Worm (Caenorhabditis elegans): ENCODE data around the gene col-73.

col-73 gene

DNA sequence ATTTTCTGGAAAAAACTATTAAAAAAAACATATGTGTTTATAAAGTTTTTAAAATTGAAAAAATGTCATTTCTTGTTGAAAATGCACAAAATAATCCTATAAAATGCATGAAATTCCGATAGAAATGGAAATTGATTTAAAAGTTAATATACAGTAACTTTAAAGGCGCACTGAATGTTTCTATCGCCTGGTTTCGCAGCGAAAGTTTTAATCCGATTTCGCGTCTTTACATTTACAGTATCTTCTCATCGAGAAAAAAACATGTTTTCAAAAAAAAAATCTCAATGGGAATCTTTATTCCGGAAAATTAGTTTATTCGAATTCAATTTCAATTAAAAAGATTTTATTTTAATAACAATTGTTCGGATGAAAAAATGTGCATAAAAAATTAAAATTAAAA lies 41.3 kb upstream of the col-73 start, which contains the start of gene R05F9.11:
TSS of gene R05F9.11 (minus strand) at position 5 of the 400 bp plus-strand sequence.
- TF ChIP-seq swsn-7 (tag; optimal IDR thresholded peaks at IDR 0.05) (no peak), jun-1 (tag; optimal IDR thresholded peaks at IDR 0.05) (no peak), snpc-4 (tag; optimal IDR thresholded peaks at IDR 0.05) (no peak), ceh-63 (GFP tag; optimal IDR thresholded peaks at IDR 0.05) (no peak), sptf-1 (tag; optimal IDR thresholded peaks at IDR 0.05) (no peak), hlh-4 (tag; optimal IDR thresholded peaks at IDR 0.05) (no peak), vab-15 (tag; optimal IDR thresholded peaks at IDR 0.05) (no peak), mep-1 (tag; optimal IDR thresholded peaks at IDR 0.05) (no peak), dpl-1 (GFP tag; optimal IDR thresholded peaks at IDR 0.05) (no peak), pax-3 (tag; optimal IDR thresholded peaks at IDR 0.05) (no peak), unc-130 (tag; optimal IDR thresholded peaks at IDR 0.05) (no peak), mef-2 (tag; optimal IDR thresholded peaks at IDR 0.05) (no peak), nhr-12 (tag; optimal IDR thresholded peaks at IDR 0.05) (no peak), efl-3 (GFP tag; optimal IDR thresholded peaks at IDR 0.05) (no peak), lin-13 (GFP tag; optimal IDR thresholded peaks at IDR 0.05) (no peak), nhr-84 (tag; optimal IDR thresholded peaks at IDR 0.05) (no peak), elt-2 (tag; optimal IDR thresholded peaks at IDR 0.05) (no peak), alr-1 (tag; optimal IDR thresholded peaks at IDR 0.05; ENCODE audit: borderline replicate concordance) (no peak)

DNA sequence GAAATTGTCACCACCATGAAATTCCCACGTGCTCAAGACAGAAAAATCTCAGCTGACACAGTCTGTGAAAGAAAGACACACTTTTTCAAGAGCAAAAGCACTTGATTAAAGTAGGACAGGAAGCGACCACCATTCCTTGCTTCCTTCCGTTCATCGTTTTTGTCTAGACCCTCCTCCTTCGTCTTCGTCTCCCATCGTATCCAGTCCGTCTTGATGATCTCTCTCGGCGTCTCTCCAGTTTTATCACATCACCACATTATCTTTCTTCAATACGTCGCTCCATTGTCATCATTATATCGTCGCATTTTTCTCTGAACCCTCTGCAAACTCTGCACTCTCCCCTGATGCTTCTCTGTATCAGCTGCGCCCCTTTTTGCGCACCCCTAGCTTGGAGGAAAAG lies 35.2 kb upstream of the col-73 start:
- no peak for TF ChIP-seq dsc-1 (tag; optimal IDR thresholded peaks at IDR 0.05)
- peak; percentile 14 for TF ChIP-seq snu-23 (GFP tag; optimal IDR thresholded peaks at IDR 0.05)
- TF ChIP-seq sup-37 (GFP tag; optimal IDR thresholded peaks at IDR 0.05), result no peak
- TF ChIP-seq ceh-90 (tag; optimal IDR thresholded peaks at IDR 0.05), result no peak
- TF ChIP-seq tlp-1 (tag; optimal IDR thresholded peaks at IDR 0.05), result no peak
- peak; percentile 12 for TF ChIP-seq unc-130 (tag; optimal IDR thresholded peaks at IDR 0.05)
- no peak for TF ChIP-seq nhr-85 (tag)
- no peak for TF ChIP-seq unc-30 (tag; optimal IDR thresholded peaks at IDR 0.05)
- peak; percentile 28 for TF ChIP-seq nhr-47 (tag; optimal IDR thresholded peaks at IDR 0.05)
- peak in 1 of 2 experiments; percentile 5 for TF ChIP-seq lsy-2 (tag; optimal IDR thresholded peaks at IDR 0.05)
- no peak for TF ChIP-seq ama-1 (optimal IDR thresholded peaks at IDR 0.05)
- TF ChIP-seq nhr-71 (tag; optimal IDR thresholded peaks at IDR 0.05), result peak; percentile 45
- no peak for TF ChIP-seq nhr-77 (tag; optimal IDR thresholded peaks at IDR 0.05)
- TF ChIP-seq unc-62 (GFP tag; optimal IDR thresholded peaks at IDR 0.05), result no peak
- TF ChIP-seq skn-1 (tag; optimal IDR thresholded peaks at IDR 0.05), result peak; percentile 97
- TF ChIP-seq ceh-8 (GFP tag; optimal IDR thresholded peaks at IDR 0.05), result no peak
- peak; percentile 54 for TF ChIP-seq fkh-8 (tag; optimal IDR thresholded peaks at IDR 0.05)
- peak; percentile 27 for TF ChIP-seq tbx-2 (tag; optimal IDR thresholded peaks at IDR 0.05)
- TF ChIP-seq ces-1 (GFP tag; optimal IDR thresholded peaks at IDR 0.05), result no peak
- peak; percentile 77 for TF ChIP-seq lin-14 (GFP tag; optimal IDR thresholded peaks at IDR 0.05)
- no peak for TF ChIP-seq nhr-76 (tag; optimal IDR thresholded peaks at IDR 0.05)
- no peak for TF ChIP-seq hlh-4 (tag; optimal IDR thresholded peaks at IDR 0.05)
- TF ChIP-seq aly-2 (tag; optimal IDR thresholded peaks at IDR 0.05), result no peak
- peak; percentile 42 for TF ChIP-seq rnt-1 (tag; optimal IDR thresholded peaks at IDR 0.05)
- no peak for TF ChIP-seq nhr-19 (GFP tag; conservative IDR thresholded peaks at IDR 0.05)
- peak; percentile 11 to 20 for TF ChIP-seq efl-1 (optimal IDR thresholded peaks at IDR 0.05)
- TF ChIP-seq efl-1 (GFP tag; optimal IDR thresholded peaks at IDR 0.05 in 1 of 2), result peak in 1 of 2 experiments; percentile 86
- TF ChIP-seq unc-86 (tag; optimal IDR thresholded peaks at IDR 0.05), result peak; percentile 13
- TF ChIP-seq blmp-1 (tag; optimal IDR thresholded peaks at IDR 0.05), result peak; percentile 9
- TF ChIP-seq mep-1 (tag; optimal IDR thresholded peaks at IDR 0.05), result peak; percentile 19
- TF ChIP-seq ztf-11 (tag; optimal IDR thresholded peaks at IDR 0.05), result no peak
- TF ChIP-seq unc-98 (GFP tag; IDR thresholded peaks at IDR 0.05), result no peak
- TF ChIP-seq aha-1 (tag; optimal IDR thresholded peaks at IDR 0.05), result no peak
- no peak for TF ChIP-seq F16B12.6 (tag; optimal IDR thresholded peaks at IDR 0.05)
- peak in 1 of 3 experiments; percentile 2 for TF ChIP-seq dpl-1 (GFP tag; optimal IDR thresholded peaks at IDR 0.05)
- no peak for TF ChIP-seq mef-2 (tag; optimal IDR thresholded peaks at IDR 0.05)
- no peak for TF ChIP-seq ceh-63 (GFP tag; optimal IDR thresholded peaks at IDR 0.05)
- peak in 1 of 6 experiments; percentile 7 for TF ChIP-seq elt-3 (tag; optimal IDR thresholded peaks at IDR 0.05)
